Fruit fly (Drosophila melanogaster) whole organism, embryonic: ENCODE data around the gene pod1.

ENCODE experiments used
- Antp ChIP-seq: fragments of 200-800 bp; sonication (Bioruptor generic); optimal IDR thresholded peaks from 3 replicates; lab custom pipeline; 2016; ENCODE audit warnings: missing biosample characterization, missing genetic modification characterization
- B-H1 ChIP-seq: fragments of 200-800 bp; sonication (Bioruptor generic); IDR thresholded peaks from 3 replicates; pipeline ENCODE4 v1.3.6; 2022; ENCODE audit warnings: missing biosample characterization, missing genetic modification characterization
- CG13624 ChIP-seq: fragments of 200-800 bp; sonication (Bioruptor generic); optimal IDR thresholded peaks from 2 replicates; lab custom pipeline; 2016; ENCODE audit warnings: missing biosample characterization, missing genetic modification characterization
- CG14441 ChIP-seq: fragments of 200-800 bp; sonication (Bioruptor generic); IDR thresholded peaks from 2 replicates; pipeline ENCODE4 v1.3.6; 2022; ENCODE audit warnings: missing biosample characterization, missing genetic modification characterization
- CG15269 ChIP-seq: fragments of 200-800 bp; sonication (Bioruptor generic); optimal IDR thresholded peaks from 2 replicates; lab custom pipeline; 2018; ENCODE audit warnings: missing biosample characterization, mild to moderate bottlenecking, missing genetic modification characterization, moderate library complexity
- CG1529 ChIP-seq: fragments of 200-800 bp; sonication (Bioruptor generic); optimal IDR thresholded peaks from 3 replicates; lab custom pipeline; 2018; ENCODE audit warnings: missing biosample characterization, missing genetic modification characterization
- CG17186 ChIP-seq: fragments of 200-800 bp; sonication (Bioruptor generic); optimal IDR thresholded peaks from 3 replicates; lab custom pipeline; 2017; ENCODE audit warnings: missing biosample characterization, missing genetic modification reagents, missing genetic modification characterization
- CG3407 ChIP-seq: fragments of 200-800 bp; sonication (Bioruptor generic); optimal IDR thresholded peaks from 2 replicates; lab custom pipeline; 2018; ENCODE audit warnings: missing biosample characterization, mild to moderate bottlenecking, missing genetic modification characterization
- CG7357 ChIP-seq: fragments of 200-800 bp; sonication (Bioruptor generic); IDR thresholded peaks from 3 replicates; pipeline ENCODE4 v1.3.6; 2022; ENCODE audit warnings: missing biosample characterization, missing genetic modification characterization
- CG8281 ChIP-seq: fragments of 200-800 bp; sonication (Bioruptor generic); optimal IDR thresholded peaks from 2 replicates; lab custom pipeline; 2018; ENCODE audit warnings: missing biosample characterization, mild to moderate bottlenecking, missing genetic modification characterization, moderate library complexity
- CG9437 ChIP-seq: fragments of 200-800 bp; sonication (Bioruptor generic); optimal IDR thresholded peaks from 2 replicates; lab custom pipeline; 2018; ENCODE audit warnings: missing biosample characterization, mild to moderate bottlenecking, missing genetic modification characterization
- CrebB ChIP-seq: fragments of 200-800 bp; sonication (Bioruptor generic); optimal IDR thresholded peaks from 3 replicates; lab custom pipeline; 2018; ENCODE audit warnings: missing biosample characterization, mild to moderate bottlenecking, missing genetic modification characterization
- Dfd ChIP-seq, 2 experiments: fragments of >200 bp; optimal IDR thresholded peaks; 2 replicates each; lab custom pipeline; 2017; ENCODE audit warnings: missing biosample characterization in 2 of 2, missing genetic modification characterization in 2 of 2
- E2f1 ChIP-seq: fragments of 200-800 bp; sonication (Bioruptor generic); IDR thresholded peaks from 2 replicates; pipeline ENCODE4 v1.3.6; 2022; ENCODE audit warnings: missing biosample characterization, missing genetic modification characterization
- GATAe ChIP-seq: fragments of 200-800 bp; sonication (Bioruptor generic); conservative IDR thresholded peaks from 2 replicates; pipeline ENCODE4 v1.3.6; 2022; ENCODE audit warnings: missing biosample characterization, missing genetic modification characterization
- HLHmδ ChIP-seq: fragments of 200-800 bp; sonication (Bioruptor generic); optimal IDR thresholded peaks from 2 replicates; lab custom pipeline; 2018; ENCODE audit warnings: missing biosample characterization, mild to moderate bottlenecking, missing genetic modification characterization, moderate library complexity
- HmgD ChIP-seq: fragments of 200-800 bp; sonication (Bioruptor generic); optimal IDR thresholded peaks from 3 replicates; lab custom pipeline; 2016; ENCODE audit warnings: missing biosample characterization, missing genetic modification characterization
- Hr51 ChIP-seq, 2 experiments: fragments of 200-800 bp; sonication (Bioruptor generic); optimal IDR thresholded peaks; 2 replicates in 1 of 2; 3 replicates in 1 of 2; lab custom pipeline; 2016 to 2018; ENCODE audit warnings: missing biosample characterization in 2 of 2, missing genetic modification characterization in 2 of 2, mild to moderate bottlenecking in 1 of 2, moderate library complexity in 1 of 2
- Jarid2 ChIP-seq: fragments of 200-800 bp; sonication (Bioruptor generic); optimal IDR thresholded peaks from 3 replicates; lab custom pipeline; 2017; ENCODE audit warnings: mild to moderate bottlenecking, missing biosample characterization, missing genetic modification reagents, missing genetic modification characterization
- Lhr ChIP-seq: fragments of 200-800 bp; sonication (Bioruptor generic); optimal IDR thresholded peaks from 3 replicates; lab custom pipeline; 2017; ENCODE audit warnings: mild to moderate bottlenecking, missing biosample characterization, missing genetic modification reagents, missing genetic modification characterization
- MTF-1 ChIP-seq: fragments of 200-800 bp; sonication (Bioruptor generic); optimal IDR thresholded peaks from 2 replicates; lab custom pipeline; 2018; ENCODE audit warnings: missing biosample characterization, mild to moderate bottlenecking, missing genetic modification characterization, borderline replicate concordance
- Max ChIP-seq: fragments of 200-800 bp; sonication (Bioruptor generic); optimal IDR thresholded peaks from 2 replicates; lab custom pipeline; 2016; ENCODE audit warnings: missing biosample characterization, mild to moderate bottlenecking, missing genetic modification characterization
- Nf-YB ChIP-seq: fragments of 200-800 bp; sonication (Bioruptor generic); optimal IDR thresholded peaks from 3 replicates; lab custom pipeline; 2019; ENCODE audit warnings: missing biosample characterization, mild to moderate bottlenecking, missing genetic modification characterization, moderate library complexity
- Nf-YC ChIP-seq: fragments of 200-800 bp; optimal IDR thresholded peaks from 3 replicates; lab custom pipeline; 2019; ENCODE audit warnings: missing biosample characterization, mild to moderate bottlenecking, missing genetic modification characterization, moderate library complexity
- Oaz ChIP-seq: fragments of 200-800 bp; sonication (Bioruptor generic); IDR thresholded peaks from 2 replicates; pipeline ENCODE4 v1.3.6; 2022; ENCODE audit warnings: missing biosample characterization, missing genetic modification characterization
- Ptx1 ChIP-seq: fragments of 200-800 bp; sonication (Bioruptor generic); IDR thresholded peaks from 2 replicates; pipeline ENCODE4 v1.3.6; 2022; ENCODE audit warnings: missing biosample characterization, missing genetic modification characterization
- Side ChIP-seq: fragments of 200-800 bp; sonication (Bioruptor generic); optimal IDR thresholded peaks from 2 replicates; lab custom pipeline; 2016; ENCODE audit warnings: missing biosample characterization, missing genetic modification characterization
- Xrp1 ChIP-seq: fragments of 200-800 bp; sonication (Bioruptor generic); IDR thresholded peaks from 2 replicates; pipeline ENCODE4 v1.3.6; 2022; ENCODE audit warnings: missing biosample characterization, missing genetic modification characterization
- ato ChIP-seq: fragments of 200-800 bp; sonication (Bioruptor generic); IDR thresholded peaks from 2 replicates; pipeline ENCODE4 v1.3.6; 2022; ENCODE audit warnings: missing biosample characterization, missing genetic modification characterization; ENCODE audit not compliant: partially characterized antibody
- dan ChIP-seq: fragments of 200-800 bp; sonication (Bioruptor generic); IDR thresholded peaks from 2 replicates; pipeline ENCODE4 v1.3.6; 2022; ENCODE audit warnings: missing biosample characterization, missing genetic modification characterization
- dati ChIP-seq: fragments of 200-800 bp; sonication (Bioruptor generic); IDR thresholded peaks from 2 replicates; pipeline ENCODE4 v1.3.6; 2022; ENCODE audit warnings: missing biosample characterization, missing genetic modification characterization
- dimm ChIP-seq: fragments of 200-800 bp; sonication (Bioruptor generic); IDR thresholded peaks from 2 replicates; pipeline ENCODE4 v1.3.6; 2022; ENCODE audit warnings: missing biosample characterization, missing genetic modification characterization
- fd96Cb ChIP-seq: fragments of 200-800 bp; sonication (Bioruptor generic); optimal IDR thresholded peaks from 2 replicates; lab custom pipeline; 2018; ENCODE audit warnings: missing biosample characterization, mild to moderate bottlenecking, missing genetic modification characterization, moderate library complexity
- gcm2 ChIP-seq: fragments of 200-800 bp; sonication (Bioruptor generic); optimal IDR thresholded peaks from 2 replicates; lab custom pipeline; 2016; ENCODE audit warnings: missing biosample characterization, missing genetic modification characterization
- gfzf ChIP-seq: fragments of 200-800 bp; sonication (Bioruptor generic); optimal IDR thresholded peaks from 2 replicates; lab custom pipeline; 2016; ENCODE audit warnings: missing biosample characterization, mild to moderate bottlenecking, missing genetic modification characterization, moderate library complexity
- jing ChIP-seq: fragments of 200-800 bp; sonication (Bioruptor generic); optimal IDR thresholded peaks from 2 replicates; lab custom pipeline; 2018; ENCODE audit warnings: missing biosample characterization, mild to moderate bottlenecking, missing genetic modification characterization
- kni ChIP-seq: fragments of 200-800 bp; sonication (Bioruptor generic); optimal IDR thresholded peaks from 3 replicates; lab custom pipeline; 2017; ENCODE audit warnings: mild to moderate bottlenecking, missing biosample characterization, missing genetic modification reagents, missing genetic modification characterization
- lab ChIP-seq: fragments of 200-800 bp; sonication (Bioruptor generic); optimal IDR thresholded peaks from 3 replicates; lab custom pipeline; 2017; ENCODE audit warnings: missing biosample characterization, missing genetic modification characterization, mild to moderate bottlenecking, moderate library complexity, missing genetic modification reagents
- maf-S ChIP-seq: fragments of 200-800 bp; sonication (Bioruptor generic); optimal IDR thresholded peaks from 2 replicates; lab custom pipeline; 2016; ENCODE audit warnings: missing biosample characterization, missing genetic modification characterization
- p53 ChIP-seq: fragments of 200-800 bp; sonication (Bioruptor generic); optimal IDR thresholded peaks from 2 replicates; lab custom pipeline; 2016; ENCODE audit warnings: missing biosample characterization, missing genetic modification characterization
- pzg ChIP-seq: fragments of 200-800 bp; sonication (Bioruptor generic); optimal IDR thresholded peaks from 3 replicates; lab custom pipeline; 2018; ENCODE audit warnings: missing biosample characterization, mild to moderate bottlenecking, missing genetic modification characterization, moderate library complexity
- seq ChIP-seq: fragments of 200-800 bp; sonication (Bioruptor generic); IDR thresholded peaks from 2 replicates; pipeline ENCODE4 v1.3.6; 2022; ENCODE audit warnings: missing biosample characterization, missing genetic modification characterization
- stc ChIP-seq: fragments of 200-800 bp; sonication (Bioruptor generic); IDR thresholded peaks from 2 replicates; pipeline ENCODE4 v1.3.6; 2022; ENCODE audit warnings: missing biosample characterization, missing genetic modification characterization
- tll ChIP-seq, 2 experiments: fragments of 200-800 bp in 1 of 2; fragments of >200 bp in 1 of 2; sonication (Bioruptor generic) in 1 of 2; optimal IDR thresholded peaks; 2 replicates each; lab custom pipeline; 2017 to 2019; ENCODE audit warnings: missing biosample characterization in 2 of 2, missing genetic modification characterization in 2 of 2, mild to moderate bottlenecking in 1 of 2, moderate library complexity in 1 of 2
- tup ChIP-seq: fragments of 200-800 bp; sonication (Bioruptor generic); optimal IDR thresholded peaks from 2 replicates; lab custom pipeline; 2016; ENCODE audit warnings: missing biosample characterization, mild to moderate bottlenecking, missing genetic modification characterization, moderate library complexity
- vnd ChIP-seq: fragments of 200-800 bp; sonication (Bioruptor generic); IDR thresholded peaks from 3 replicates; pipeline ENCODE4 v1.3.6; 2022; ENCODE audit warnings: missing biosample characterization, missing genetic modification characterization; ENCODE audit not compliant: partially characterized antibody
- vvl ChIP-seq: fragments of 200-800 bp; sonication (Bioruptor generic); IDR thresholded peaks from 2 replicates; pipeline ENCODE4 v1.3.6; 2022; ENCODE audit warnings: missing biosample characterization, missing genetic modification characterization
- zf30C ChIP-seq: fragments of 200-800 bp; sonication (Bioruptor generic); optimal IDR thresholded peaks from 3 replicates; lab custom pipeline; 2018; ENCODE audit warnings: missing biosample characterization, mild to moderate bottlenecking, missing genetic modification characterization
- zfh2 ChIP-seq: fragments of 200-800 bp; sonication (Bioruptor generic); optimal IDR thresholded peaks from 2 replicates; lab custom pipeline; 2016; ENCODE audit warnings: missing biosample characterization, missing genetic modification characterization

The pod1 gene

dm6 chrX:6843841-6844440 is 40.5 kb downstream of the pod1 start, which contains the start of the genes CG14435 and Tmf (continued):
- TF ChIP-seq Ptx1 (GFP tag; lab: Robert Waterston, UW) = peak; percentile 90
- peak; percentile 46 for TF ChIP-seq pzg
- TF ChIP-seq lab (GFP tag; lab: Kevin White, UChicago) = peak; percentile 82
- TF ChIP-seq seq = peak; percentile 69
- TF ChIP-seq Antp (GFP tag; lab: Kevin White, UChicago) = peak; percentile 28
- peak; percentile 82 for TF ChIP-seq B-H1 (GFP tag; lab: Robert Waterston, UW)
- TF ChIP-seq dati (GFP tag; lab: Robert Waterston, UW) = no peak
- peak; percentile 35 for TF ChIP-seq Lhr (GFP tag; lab: Kevin White, UChicago)
- peak; percentile 86 for TF ChIP-seq E2f1 (GFP tag; lab: Robert Waterston, UW)
- TF ChIP-seq Max (GFP tag; lab: Kevin White, UChicago) = peak; percentile 77
- TF ChIP-seq Dfd (GFP tag; optimal IDR thresholded peaks at IDR 0.05; lab: Kevin White, UChicago) = no peak
- peak; percentile 49 for TF ChIP-seq CG1529 (GFP tag; lab: Kevin White, UChicago)
- TF ChIP-seq Nf-YB = peak; percentile 63
- peak; percentile 83 for TF ChIP-seq vvl
- TF ChIP-seq CG8281 = peak; percentile 63
- peak; percentile 88 for TF ChIP-seq Xrp1 (GFP tag; lab: Robert Waterston, UW)
- TF ChIP-seq jing (GFP tag; lab: Kevin White, UChicago) = peak; percentile 44
- TF ChIP-seq CrebB = no peak
- peak; percentile 69 for TF ChIP-seq CG9437 (GFP tag; lab: Kevin White, UChicago)
- peak; percentile 74 for TF ChIP-seq zfh2 (GFP tag; lab: Kevin White, UChicago)
- peak; percentile 38; the same call in 1 of the 2 replicates for TF ChIP-seq GATAe (GFP tag; lab: Robert Waterston, UW)
- TF ChIP-seq zf30C (GFP tag; lab: Kevin White, UChicago) = no peak
- peak; percentile 77 for TF ChIP-seq Oaz (GFP tag; lab: Robert Waterston, UW)
- TF ChIP-seq maf-S (GFP tag; lab: Kevin White, UChicago) = no peak
- TF ChIP-seq dan (GFP tag; lab: Robert Waterston, UW) = peak; percentile 76
- TF ChIP-seq gfzf (GFP tag; lab: Kevin White, UChicago) = peak; percentile 62
- TF ChIP-seq fd96Cb (tag; lab: Kevin White, UChicago) = peak; percentile 77
- TF ChIP-seq CG3407 (GFP tag; lab: Kevin White, UChicago) = peak; percentile 54
- no peak for TF ChIP-seq gcm2 (GFP tag; lab: Kevin White, UChicago)
- TF ChIP-seq HmgD = no peak
- peak; percentile 89 for TF ChIP-seq CG14441 (GFP tag; lab: Robert Waterston, UW)
- 0 out of 3 replicates have a peak, but pooled peaks have one; percentile 50 for TF ChIP-seq vnd (GFP tag; lab: Robert Waterston, UW)
- peak; percentile 32 for TF ChIP-seq MTF-1 (GFP tag; lab: Kevin White, UChicago)
- TF ChIP-seq CG15269 (tag; lab: Kevin White, UChicago) = peak; percentile 86
- no peak for TF ChIP-seq p53
- peak; percentile 1 for TF ChIP-seq Side (GFP tag; lab: Kevin White, UChicago)
- TF ChIP-seq Hr51 (GFP tag; optimal IDR thresholded peaks at IDR 0.05; lab: Kevin White, UChicago) = peak; percentile 60 to 82
- peak; percentile 75 for TF ChIP-seq CG7357
- TF ChIP-seq Jarid2 (GFP tag; lab: Kevin White, UChicago) = peak; percentile 49
- TF ChIP-seq HLHmδ = no peak
- no peak; the same call in 1 of the 2 replicates for TF ChIP-seq ato (GFP tag; lab: Robert Waterston, UW)
- TF ChIP-seq CG17186 (GFP tag; lab: Kevin White, UChicago) = peak; percentile 31
- peak; percentile 55 for TF ChIP-seq kni
- peak; percentile 52 for TF ChIP-seq CG13624 (GFP tag; lab: Kevin White, UChicago)
- TF ChIP-seq dimm (GFP tag; lab: Robert Waterston, UW) = peak; percentile 55; the same call in 1 of the 2 replicates
- no peak for TF ChIP-seq tll (GFP tag; optimal IDR thresholded peaks at IDR 0.05; lab: Kevin White, UChicago)
- TF ChIP-seq stc (GFP tag; lab: Robert Waterston, UW) = peak; percentile 78
- no peak for TF ChIP-seq tup
- peak; percentile 81 for TF ChIP-seq Nf-YC (tag; lab: Kevin White, UChicago)
